Worm (Caenorhabditis elegans): ENCODE results near the gene cest-8.

ce11 chrX:12179817-12180384 lies 39.6 kb upstream of the cest-8 start:
- TF ChIP-seq skn-1 (tag; optimal IDR thresholded peaks at IDR 0.05) (no peak), ces-1 (GFP tag; optimal IDR thresholded peaks at IDR 0.05) (no peak), ama-1 (optimal IDR thresholded peaks at IDR 0.05) (no peak), elt-2 (tag; optimal IDR thresholded peaks at IDR 0.05) (no peak), ztf-4 (tag; optimal IDR thresholded peaks at IDR 0.05) (no peak), rnt-1 (tag; optimal IDR thresholded peaks at IDR 0.05) (no peak), ceh-90 (tag; optimal IDR thresholded peaks at IDR 0.05) (no peak), nhr-11 (tag; optimal IDR thresholded peaks at IDR 0.05) (no peak), fos-1 (tag; optimal IDR thresholded peaks at IDR 0.05) (no peak), F16B12.6 (tag; optimal IDR thresholded peaks at IDR 0.05) (no peak), tlp-1 (tag; optimal IDR thresholded peaks at IDR 0.05) (no peak)
